Worm (Caenorhabditis elegans) whole organism, late embryonic: Measurements from ENCODE around the gene F19G12.9.
A peak's percentile ranks its signal among the peaks of the same experiment; 100 is the strongest.

ENCODE experiments used
- C38D4.7 ChIP-seq: fragments of 200-800 bp; sonication (Bioruptor generic); optimal IDR thresholded peaks from 2 replicates; lab custom pipeline; 2018; ENCODE audit warnings: mild to moderate bottlenecking, missing genetic modification characterization, moderate library complexity, missing compliant biosample characterization
- K02D7.2 ChIP-seq: sonication (generic microtip); optimal IDR thresholded peaks from 2 replicates; lab custom pipeline; 2017; ENCODE audit warnings: mild to moderate bottlenecking, missing genetic modification characterization, missing compliant biosample characterization
- K09A11.1 ChIP-seq: sonication (generic microtip); optimal IDR thresholded peaks from 2 replicates; lab custom pipeline; 2017; ENCODE audit warnings: antibody characterized with exemption, mild to moderate bottlenecking, missing genetic modification characterization, missing compliant biosample characterization; ENCODE audit not compliant: insufficient read depth
- T23F11.4 ChIP-seq: fragments of 200-800 bp; sonication (Bioruptor generic); optimal IDR thresholded peaks from 2 replicates; lab custom pipeline; 2018; ENCODE audit warnings: mild to moderate bottlenecking, missing genetic modification characterization, missing compliant biosample characterization
- Y22D7AL.16 ChIP-seq: sonication (generic microtip); optimal IDR thresholded peaks from 2 replicates; lab custom pipeline; 2016; ENCODE audit warnings: missing genetic modification characterization, missing compliant biosample characterization
- ahr-1 ChIP-seq: sonication (generic microtip); optimal IDR thresholded peaks from 2 replicates; lab custom pipeline; 2016; ENCODE audit warnings: missing genetic modification characterization, missing compliant biosample characterization
- ceh-14 ChIP-seq: sonication (generic microtip); optimal IDR thresholded peaks from 2 replicates; lab custom pipeline; 2016; ENCODE audit warnings: missing genotype, missing genetic modification characterization, missing compliant biosample characterization
- ceh-18 ChIP-seq: sonication (generic microtip); optimal IDR thresholded peaks from 2 replicates; lab custom pipeline; 2016; ENCODE audit warnings: missing genetic modification characterization, missing compliant biosample characterization
- ceh-30 ChIP-seq: fragments of 150-350 bp; optimal IDR thresholded peaks from 2 replicates; lab custom pipeline; 2014; ENCODE audit warnings: missing biosample characterization, missing genetic modification characterization
- ceh-6 ChIP-seq: fragments of 200-800 bp; sonication (Bioruptor generic); optimal IDR thresholded peaks from 2 replicates; lab custom pipeline; 2018; ENCODE audit warnings: mild to moderate bottlenecking, missing genetic modification characterization, missing compliant biosample characterization
- ceh-9 ChIP-seq: sonication (generic microtip); optimal IDR thresholded peaks from 2 replicates; lab custom pipeline; 2016; ENCODE audit warnings: mild to moderate bottlenecking, missing genetic modification characterization, inconsistent platforms, missing compliant biosample characterization
- che-1 ChIP-seq: sonication (generic microtip); optimal IDR thresholded peaks from 2 replicates; lab custom pipeline; 2016; ENCODE audit warnings: mild to moderate bottlenecking, missing genetic modification characterization, missing compliant biosample characterization
- dve-1 ChIP-seq: sonication (generic microtip); optimal IDR thresholded peaks from 2 replicates; lab custom pipeline; 2017; ENCODE audit warnings: antibody characterized with exemption, mild to moderate bottlenecking, missing genetic modification characterization, missing compliant biosample characterization
- elt-2 ChIP-seq: sonication (generic microtip); optimal IDR thresholded peaks from 2 replicates; lab custom pipeline; 2016; ENCODE audit warnings: missing genetic modification reagents, missing genetic modification characterization, missing compliant biosample characterization
- eyg-1 ChIP-seq: sonication (generic microtip); optimal IDR thresholded peaks from 2 replicates; lab custom pipeline; 2016; ENCODE audit warnings: missing genotype, missing genetic modification characterization, missing compliant biosample characterization
- fkh-6 ChIP-seq: sonication (generic microtip); optimal IDR thresholded peaks from 2 replicates; lab custom pipeline; 2016; ENCODE audit warnings: missing genetic modification characterization, missing compliant biosample characterization
- gmeb-2 ChIP-seq: sonication (generic microtip); optimal IDR thresholded peaks from 2 replicates; lab custom pipeline; 2016; ENCODE audit warnings: missing genetic modification characterization, inconsistent platforms, missing compliant biosample characterization
- hlh-13 ChIP-seq: fragments of 200-800 bp; sonication (Bioruptor generic); optimal IDR thresholded peaks from 2 replicates; lab custom pipeline; 2018; ENCODE audit warnings: mild to moderate bottlenecking, missing genetic modification characterization, missing compliant biosample characterization
- hlh-15 ChIP-seq: sonication (generic microtip); optimal IDR thresholded peaks from 2 replicates; lab custom pipeline; 2016; ENCODE audit warnings: missing genetic modification characterization, missing compliant biosample characterization
- hlh-6 ChIP-seq: sonication (generic microtip); optimal IDR thresholded peaks from 2 replicates; lab custom pipeline; 2016; ENCODE audit warnings: missing genotype, missing genetic modification characterization, missing compliant biosample characterization
- madf-2 ChIP-seq: sonication (generic microtip); optimal IDR thresholded peaks from 2 replicates; lab custom pipeline; 2017; ENCODE audit warnings: missing genetic modification characterization, missing compliant biosample characterization
- nfya-1 ChIP-seq: sonication (generic microtip); optimal IDR thresholded peaks from 2 replicates; lab custom pipeline; 2017; ENCODE audit warnings: missing genetic modification characterization, mild to moderate bottlenecking, missing compliant biosample characterization, antibody characterized with exemption, moderate library complexity
- nhr-11 ChIP-seq: fragments of 150-350 bp; optimal IDR thresholded peaks from 2 replicates; lab custom pipeline; 2014; ENCODE audit warnings: missing biosample characterization, missing genetic modification characterization
- nhr-232 ChIP-seq: sonication (generic microtip); optimal IDR thresholded peaks from 2 replicates; lab custom pipeline; 2016; ENCODE audit warnings: missing genetic modification characterization, missing compliant biosample characterization
- pag-3 ChIP-seq: sonication (generic microtip); optimal IDR thresholded peaks from 2 replicates; lab custom pipeline; 2016; ENCODE audit warnings: missing compliant biosample characterization, missing genetic modification characterization, borderline replicate concordance
- pax-1 ChIP-seq: fragments of 150-350 bp; optimal IDR thresholded peaks from 2 replicates; lab custom pipeline; 2014; ENCODE audit warnings: missing biosample characterization, missing genetic modification characterization
- pha-2 ChIP-seq: sonication (generic microtip); optimal IDR thresholded peaks from 2 replicates; lab custom pipeline; 2017; ENCODE audit warnings: mild to moderate bottlenecking, missing genetic modification characterization, missing compliant biosample characterization
- pqm-1 ChIP-seq: sonication (generic microtip); optimal IDR thresholded peaks from 2 replicates; lab custom pipeline; 2016; ENCODE audit warnings: missing genetic modification characterization, missing compliant biosample characterization
- rnt-1 ChIP-seq: sonication (generic microtip); optimal IDR thresholded peaks from 2 replicates; lab custom pipeline; 2016; ENCODE audit warnings: missing genetic modification characterization, missing compliant biosample characterization
- sdc-2 ChIP-seq: sonication (generic microtip); optimal IDR thresholded peaks from 2 replicates; lab custom pipeline; 2016; ENCODE audit warnings: missing genotype, missing genetic modification characterization, missing compliant biosample characterization
- sox-2 ChIP-seq: fragments of 200-800 bp; sonication (Bioruptor generic); IDR thresholded peaks from 2 replicates; pipeline ENCODE4 v1.3.6; 2022; ENCODE audit warnings: missing genetic modification reagents, missing genetic modification characterization, missing compliant biosample characterization
- syd-9 ChIP-seq: sonication (generic microtip); optimal IDR thresholded peaks from 2 replicates; lab custom pipeline; 2016; ENCODE audit warnings: mild to moderate bottlenecking, missing genetic modification characterization, moderate library complexity, missing compliant biosample characterization
- tbx-2 ChIP-seq: sonication (generic microtip); optimal IDR thresholded peaks from 2 replicates; lab custom pipeline; 2016; ENCODE audit warnings: missing genetic modification characterization, missing compliant biosample characterization
- tbx-7 ChIP-seq: sonication (generic microtip); optimal IDR thresholded peaks from 2 replicates; lab custom pipeline; 2016; ENCODE audit warnings: missing genotype, missing genetic modification characterization, missing compliant biosample characterization
- unc-3 ChIP-seq, 2 experiments: fragments of 200-800 bp in 1 of 2; sonication (Bioruptor generic) in 1 of 2; sonication (generic microtip) in 1 of 2; conservative IDR thresholded peaks in 1 of 2; optimal IDR thresholded peaks in 1 of 2; 2 replicates each; pipeline versions ENCODE4 v1.3.6 to Lab custom; 2016 to 2022; ENCODE audit warnings: missing compliant biosample characterization in 2 of 2, missing genetic modification characterization in 2 of 2, missing genetic modification reagents in 1 of 2
- unc-55 ChIP-seq: sonication (generic microtip); optimal IDR thresholded peaks from 2 replicates; lab custom pipeline; 2017; ENCODE audit warnings: missing biosample characterization, missing genetic modification reagents, missing genetic modification characterization

Gene F19G12.9

ce11 chrX:1454385-1454784, 35.4 kb downstream of the F19G12.9 start (continued):
- TF ChIP-seq hlh-15 (tag; lab: Kevin White, UChicago) = no peak
- TF ChIP-seq che-1 (tag; lab: Kevin White, UChicago) = peak; percentile 46
- TF ChIP-seq pqm-1 (tag; lab: Kevin White, UChicago) = peak; percentile 69

ce11 chrX:1456350-1457080, 37.5 kb downstream of the F19G12.9 start:
- TF ChIP-seq sox-2 (GFP tag; lab: Robert Waterston, UW) (no peak), K09A11.1 (no peak), eyg-1 (tag; lab: Kevin White, UChicago) (no peak), pag-3 (tag; lab: Kevin White, UChicago) (no peak), rnt-1 (tag; lab: Kevin White, UChicago) (peak; percentile 54), unc-55 (peak; percentile 59), gmeb-2 (tag; lab: Kevin White, UChicago) (no peak), tbx-2 (tag; lab: Kevin White, UChicago) (peak; percentile 13), ceh-18 (tag; lab: Kevin White, UChicago) (peak; percentile 42)
- TF ChIP-seq, all 69 proteins: peak for 4

- TF ChIP-seq pha-2 (tag; lab: Kevin White, UChicago) (no peak), nfya-1 (tag; lab: Kevin White, UChicago) (no peak), K09A11.1 (no peak), pax-1 (tag; lab: Kevin White, UChicago) (no peak), elt-2 (tag; lab: Kevin White, UChicago) (no peak), sdc-2 (no peak), tbx-7 (tag; lab: Kevin White, UChicago) (no peak), syd-9 (tag; lab: Kevin White, UChicago) (no peak), T23F11.4 (GFP tag; lab: Kevin White, UChicago) (no peak), ceh-18 (tag; lab: Kevin White, UChicago) (no peak), hlh-13 (GFP tag; lab: Kevin White, UChicago) (no peak), tbx-2 (tag; lab: Kevin White, UChicago) (no peak), pag-3 (tag; lab: Kevin White, UChicago) (no peak), unc-3 (GFP tag; conservative IDR thresholded peaks at IDR 0.05; lab: Robert Waterston, UW) (no peak), unc-3 (tag; optimal IDR thresholded peaks at IDR 0.05; lab: Kevin White, UChicago) (no peak)
- TF ChIP-seq, all 69 proteins: peak for 0
These were observed 39.8 kb downstream of the F19G12.9 start, which contains the start of gene D1005.2 for ce11 chrX:1458793-1459192. Gene D1005.2 (plus strand): TSS chrX:1459022.

ce11 chrX:1459756-1460155, 40.7 kb downstream of the F19G12.9 start:
- TF ChIP-seq dve-1 (tag; lab: Kevin White, UChicago) (no peak), Y22D7AL.16 (tag; lab: Kevin White, UChicago) (no peak), C38D4.7 (no peak), ceh-9 (tag; lab: Kevin White, UChicago) (no peak), ceh-30 (tag; lab: Kevin White, UChicago) (no peak), ceh-6 (no peak), pag-3 (tag; lab: Kevin White, UChicago) (no peak), sox-2 (GFP tag; lab: Robert Waterston, UW) (no peak), fkh-6 (tag; lab: Kevin White, UChicago) (no peak), ceh-14 (no peak), ahr-1 (tag; lab: Kevin White, UChicago) (no peak), pha-2 (tag; lab: Kevin White, UChicago) (no peak), pax-1 (tag; lab: Kevin White, UChicago) (no peak), tbx-2 (tag; lab: Kevin White, UChicago) (no peak), madf-2 (tag; lab: Kevin White, UChicago) (no peak), pqm-1 (tag; lab: Kevin White, UChicago) (no peak), nhr-11 (tag; lab: Kevin White, UChicago) (no peak), nhr-232 (tag; lab: Kevin White, UChicago) (no peak), hlh-6 (tag; lab: Kevin White, UChicago) (no peak), K02D7.2 (tag; lab: Kevin White, UChicago) (no peak)
